Worm (Caenorhabditis elegans) whole organism, L4 larva: ENCODE results near the gene ZK1067.4.

ENCODE experiments used
- F44E2.7 ChIP-seq: fragments of 200-800 bp; sonication (Bioruptor generic); IDR thresholded peaks from 2 replicates; pipeline ENCODE4 v2.1.2; 2022; ENCODE audit warnings: missing genetic modification characterization, missing compliant biosample characterization
- F49E8.2 ChIP-seq: sonication (generic microtip); optimal IDR thresholded peaks from 2 replicates; lab custom pipeline; 2016; ENCODE audit warnings: missing compliant biosample characterization, mild to moderate bottlenecking, missing genetic modification characterization, borderline replicate concordance
- R02D3.7 ChIP-seq: fragments of 150-350 bp; sonication (generic microtip); optimal IDR thresholded peaks from 3 replicates; lab custom pipeline; 2014; ENCODE audit warnings: missing biosample characterization, missing genetic modification characterization
- Y48G9A.11 ChIP-seq: fragments of 200-800 bp; sonication (Bioruptor generic); IDR thresholded peaks from 2 replicates; pipeline ENCODE4 v1.3.6; 2022; ENCODE audit warnings: missing genetic modification reagents, missing genetic modification characterization, missing compliant biosample characterization
- Y5F2A.4 ChIP-seq: fragments of 200-800 bp; sonication (Bioruptor generic); optimal IDR thresholded peaks from 2 replicates; lab custom pipeline; 2018; ENCODE audit warnings: mild to moderate bottlenecking, missing genetic modification characterization, missing compliant biosample characterization
- ZK337.2 ChIP-seq: fragments of 200-800 bp; sonication (Bioruptor generic); IDR thresholded peaks from 2 replicates; pipeline ENCODE4 v1.3.6; 2022; ENCODE audit warnings: missing genetic modification reagents, missing genetic modification characterization, missing compliant biosample characterization
- aha-1 ChIP-seq: fragments of 150-350 bp; peaks from one replicate; lab custom pipeline; 2014; ENCODE audit warnings: missing biosample characterization, missing genetic modification characterization
- ama-1 ChIP-seq: fragments of 150-350 bp; optimal IDR thresholded peaks from 2 replicates; lab custom pipeline; 2014; ENCODE audit warnings: inconsistent platforms, mixed read lengths
- cey-2 ChIP-seq: sonication (generic microtip); optimal IDR thresholded peaks from 3 replicates; lab custom pipeline; 2017; ENCODE audit warnings: missing genetic modification characterization, mild to moderate bottlenecking, missing compliant biosample characterization, antibody characterized with exemption, borderline replicate concordance; ENCODE audit not compliant: insufficient read depth
- dmd-6 ChIP-seq: fragments of 200-800 bp; sonication (Bioruptor generic); IDR thresholded peaks from 2 replicates; pipeline ENCODE4 v1.3.6; 2022; ENCODE audit warnings: missing genetic modification reagents, missing genetic modification characterization, missing compliant biosample characterization
- dmd-8 ChIP-seq: fragments of 200-800 bp; sonication (Bioruptor generic); IDR thresholded peaks from 2 replicates; pipeline ENCODE4 v1.3.6; 2022; ENCODE audit warnings: missing genetic modification characterization, missing compliant biosample characterization
- duxl-1 ChIP-seq: sonication (generic microtip); optimal IDR thresholded peaks from 2 replicates; lab custom pipeline; 2016; ENCODE audit warnings: mild to moderate bottlenecking, missing genetic modification characterization, moderate library complexity, missing compliant biosample characterization; ENCODE audit not compliant: poor library complexity
- egl-27 ChIP-seq: sonication (generic microtip); optimal IDR thresholded peaks from 3 replicates; lab custom pipeline; 2017; ENCODE audit warnings: missing biosample characterization, missing genetic modification reagents, missing genetic modification characterization
- egl-43 ChIP-seq: fragments of 200-800 bp; sonication (Bioruptor generic); IDR thresholded peaks from 2 replicates; pipeline ENCODE4 v1.3.6; 2022; ENCODE audit warnings: missing genetic modification reagents, missing genetic modification characterization, missing compliant biosample characterization
- fos-1 ChIP-seq: fragments of 150-350 bp; optimal IDR thresholded peaks from 2 replicates; lab custom pipeline; 2014; ENCODE audit warnings: missing biosample characterization, missing genetic modification characterization
- hif-1 ChIP-seq, 2 experiments: sonication (generic microtip); optimal IDR thresholded peaks; 2 replicates each; lab custom pipeline; 2016 to 2017; ENCODE audit warnings: missing compliant biosample characterization in 2 of 2, missing genetic modification characterization in 2 of 2, missing genetic modification reagents in 2 of 2, missing genotype in 2 of 2, mild to moderate bottlenecking in 1 of 2
- lim-7 ChIP-seq: fragments of 200-800 bp; sonication (Bioruptor generic); IDR thresholded peaks from 2 replicates; pipeline ENCODE4 v1.3.6; 2022; ENCODE audit warnings: missing genetic modification characterization, missing compliant biosample characterization
- lin-1 ChIP-seq: fragments of 200-800 bp; sonication (Bioruptor generic); IDR thresholded peaks from 2 replicates; pipeline ENCODE4 v1.3.6; 2022; ENCODE audit warnings: missing genetic modification reagents, missing genetic modification characterization, missing compliant biosample characterization
- lin-13 ChIP-seq: fragments of 150-350 bp; optimal IDR thresholded peaks from 2 replicates; lab custom pipeline; 2014; ENCODE audit warnings: missing biosample characterization, missing genetic modification reagents, missing genetic modification characterization
- lin-38 ChIP-seq: fragments of 200-800 bp; sonication (Bioruptor generic); IDR thresholded peaks from 2 replicates; pipeline ENCODE4 v1.3.6; 2022; ENCODE audit warnings: missing genetic modification reagents, missing genetic modification characterization, missing compliant biosample characterization
- madf-5 ChIP-seq, 2 experiments: fragments of 200-800 bp; sonication (Bioruptor generic); IDR thresholded peaks; 2 replicates each; pipeline ENCODE4 v1.3.6; 2022; ENCODE audit warnings: missing compliant biosample characterization in 2 of 2, missing genetic modification characterization in 2 of 2
- mdl-1 ChIP-seq, 2 experiments: fragments of 150-350 bp in 1 of 2; sonication (generic microtip) in 1 of 2; optimal IDR thresholded peaks; 2 replicates each; lab custom pipeline; 2014 to 2017; ENCODE audit warnings: missing biosample characterization in 2 of 2, missing genetic modification characterization in 2 of 2
- mdt-29 ChIP-seq: fragments of 200-800 bp; sonication (Bioruptor generic); IDR thresholded peaks from 2 replicates; pipeline ENCODE4 v1.3.6; 2022; ENCODE audit warnings: missing genetic modification reagents, missing genetic modification characterization, missing compliant biosample characterization
- mes-2 ChIP-seq: sonication (generic microtip); optimal IDR thresholded peaks from 2 replicates; lab custom pipeline; 2016; ENCODE audit warnings: missing genotype, mild to moderate bottlenecking, missing genetic modification characterization, missing compliant biosample characterization; ENCODE audit not compliant: poor library complexity, severe bottlenecking
- nhr-102 ChIP-seq: sonication (generic microtip); optimal IDR thresholded peaks from 2 replicates; lab custom pipeline; 2016; ENCODE audit warnings: mild to moderate bottlenecking, missing genetic modification characterization, moderate library complexity, missing compliant biosample characterization
- nhr-42 ChIP-seq: fragments of 200-800 bp; sonication (Bioruptor generic); IDR thresholded peaks from 2 replicates; pipeline ENCODE4 v1.3.6; 2022; ENCODE audit warnings: missing genetic modification characterization, missing compliant biosample characterization
- nhr-48 ChIP-seq: sonication (generic microtip); optimal IDR thresholded peaks from 2 replicates; lab custom pipeline; 2016; ENCODE audit warnings: mild to moderate bottlenecking, missing genetic modification characterization, missing compliant biosample characterization
- nhr-6 ChIP-seq: fragments of 150-350 bp; optimal IDR thresholded peaks from 2 replicates; lab custom pipeline; 2014; ENCODE audit warnings: missing biosample characterization, missing genetic modification characterization
- nhr-77 ChIP-seq: fragments of 150-350 bp; optimal IDR thresholded peaks from 2 replicates; lab custom pipeline; 2014; ENCODE audit warnings: missing biosample characterization, missing genetic modification characterization
- php-3 ChIP-seq: fragments of 200-800 bp; sonication (Bioruptor generic); IDR thresholded peaks from 2 replicates; pipeline ENCODE4 v1.3.6; 2022; ENCODE audit warnings: missing genetic modification reagents, missing genetic modification characterization, missing compliant biosample characterization
- pqm-1 ChIP-seq: sonication (generic microtip); optimal IDR thresholded peaks from 2 replicates; lab custom pipeline; 2017; ENCODE audit warnings: missing biosample characterization, missing genetic modification characterization
- rbr-2 ChIP-seq: sonication (generic microtip); optimal IDR thresholded peaks from 2 replicates; lab custom pipeline; 2016; ENCODE audit warnings: missing genotype, missing genetic modification characterization, missing compliant biosample characterization
- set-16 ChIP-seq: fragments of 200-800 bp; sonication (Bioruptor generic); IDR thresholded peaks from 2 replicates; pipeline ENCODE4 v1.3.6; 2022; ENCODE audit warnings: missing genetic modification reagents, missing genetic modification characterization, missing compliant biosample characterization
- skn-1 ChIP-seq: fragments of 150-350 bp; optimal IDR thresholded peaks from 2 replicates; lab custom pipeline; 2014; ENCODE audit warnings: missing biosample characterization, missing genetic modification characterization
- snpc-1.2 ChIP-seq: fragments of 200-800 bp; sonication (Bioruptor generic); IDR thresholded peaks from 2 replicates; pipeline ENCODE4 v1.3.6; 2022; ENCODE audit warnings: missing genetic modification reagents, missing genetic modification characterization, missing compliant biosample characterization
- tag-97 ChIP-seq: fragments of 200-800 bp; sonication (Bioruptor generic); IDR thresholded peaks from 2 replicates; pipeline ENCODE4 v1.3.6; 2022; ENCODE audit warnings: missing genetic modification characterization, missing compliant biosample characterization
- tra-1 ChIP-seq: fragments of 200-800 bp; sonication (Bioruptor generic); IDR thresholded peaks from 2 replicates; pipeline ENCODE4 v1.3.6; 2022; ENCODE audit warnings: missing genetic modification reagents, missing genetic modification characterization, missing compliant biosample characterization
- unc-130 ChIP-seq: sonication (generic microtip); optimal IDR thresholded peaks from 2 replicates; lab custom pipeline; 2016; ENCODE audit warnings: missing genetic modification reagents, missing genetic modification characterization, missing compliant biosample characterization
- zfp-3 ChIP-seq: fragments of 200-800 bp; sonication (Bioruptor generic); conservative IDR thresholded peaks from 2 replicates; pipeline ENCODE4 v1.3.6; 2022; ENCODE audit warnings: missing genetic modification reagents, missing genetic modification characterization, missing compliant biosample characterization
- ztf-11 ChIP-seq: fragments of 150-350 bp; optimal IDR thresholded peaks from 2 replicates; lab custom pipeline; 2014; ENCODE audit warnings: missing biosample characterization, missing genetic modification characterization
- ztf-7 ChIP-seq: fragments of 150-350 bp; optimal IDR thresholded peaks from 2 replicates; lab custom pipeline; 2014; ENCODE audit warnings: missing biosample characterization, missing genetic modification characterization

ZK1067.4 gene

ce11 chrII:9211684-9212083 lies 1.5 kb downstream of the ZK1067.4 start (continued):
- TF ChIP-seq egl-27 (tag; lab: Kevin White, UChicago) (no peak), rbr-2 (tag; lab: Kevin White, UChicago) (peak; percentile 23), aha-1 (tag; lab: Kevin White, UChicago) (peak; percentile 58), duxl-1 (tag; lab: Kevin White, UChicago) (peak; percentile 78), tra-1 (GFP tag; lab: Robert Waterston, UW) (peak; percentile 59; the same call in 1 of the 2 replicates), Y48G9A.11 (GFP tag; lab: Robert Waterston, UW) (peak; percentile 80), snpc-1.2 (GFP tag; lab: Robert Waterston, UW) (peak; percentile 60), lin-13 (GFP tag; lab: Kevin White, UChicago) (peak; percentile 12), nhr-102 (tag; lab: Kevin White, UChicago) (peak; percentile 59), lin-1 (peak; percentile 62), zfp-3 (no peak), mes-2 (peak; percentile 82), madf-5 (GFP tag; IDR thresholded peaks at IDR 0.05; lab: Robert Waterston, UW) (0 out of 4 replicates have a peak, but pooled peaks of 1 of the 2 experiments have one; percentile 37), mdt-29 (GFP tag; lab: Robert Waterston, UW) (peak; percentile 43; the same call in 1 of the 2 replicates), egl-43 (GFP tag; lab: Robert Waterston, UW) (peak; percentile 83), unc-130 (GFP tag; lab: Kevin White, UChicago) (peak; percentile 8), hif-1 (tag; optimal IDR thresholded peaks at IDR 0.05; lab: Kevin White, UChicago) (peak in 1 of 2 experiments; percentile 58)

- TF ChIP-seq R02D3.7 (tag; lab: Kevin White, UChicago): no peak
- TF ChIP-seq Y48G9A.11 (GFP tag; lab: Robert Waterston, UW): peak; percentile 69
- peak; percentile 32 for TF ChIP-seq F49E8.2 (tag; lab: Kevin White, UChicago)
- TF ChIP-seq unc-130 (GFP tag; lab: Kevin White, UChicago): peak; percentile 35
- peak; percentile 38; the same call in 1 of the 2 replicates for TF ChIP-seq lin-38 (GFP tag; lab: Robert Waterston, UW)
- TF ChIP-seq php-3: no peak
- no peak for TF ChIP-seq Y5F2A.4 (GFP tag; lab: Kevin White, UChicago)
- TF ChIP-seq skn-1 (tag; lab: Kevin White, UChicago): no peak
Observed at ce11 chrII:9213055-9213708, 3.0 kb downstream of the ZK1067.4 start, which contains the start of gene znfx-1. TSS of gene znfx-1 (plus strand) at chrII:9213658.

- TF ChIP-seq mdt-29 (GFP tag; lab: Robert Waterston, UW) (no peak), aha-1 (tag; lab: Kevin White, UChicago) (no peak), lin-38 (GFP tag; lab: Robert Waterston, UW) (0 out of 2 replicates have a peak, but pooled peaks have one; percentile 4), fos-1 (tag; lab: Kevin White, UChicago) (no peak)
Observed at ce11 chrII:9222969-9223368, 12.8 kb downstream of the ZK1067.4 start, which contains the start of gene ZK1067.3. TSS of gene ZK1067.3 (plus strand) at chrII:9223269.

ce11 chrII:9227134-9227533 lies 17.0 kb downstream of the ZK1067.4 start, which contains the start of gene abu-14:
TSS of gene abu-14 (minus strand) at chrII:9227214.
- TF ChIP-seq dmd-6 (GFP tag; lab: Robert Waterston, UW) (no peak), F44E2.7 (GFP tag; lab: Robert Waterston, UW) (no peak), egl-43 (GFP tag; lab: Robert Waterston, UW) (0 out of 2 replicates have a peak, but pooled peaks have one; percentile 6), ZK337.2 (no peak), cey-2 (tag; lab: Kevin White, UChicago) (no peak), ama-1 (no peak), set-16 (GFP tag; lab: Robert Waterston, UW) (peak; percentile 86)

- no peak for TF ChIP-seq ztf-7 (tag; lab: Kevin White, UChicago)
- peak in 1 of 2 experiments; percentile 46 for TF ChIP-seq mdl-1 (tag; optimal IDR thresholded peaks at IDR 0.05; lab: Kevin White, UChicago)
- peak; percentile 34; the same call in 1 of the 2 replicates for TF ChIP-seq php-3
- peak; percentile 18 for TF ChIP-seq nhr-48 (tag; lab: Kevin White, UChicago)
- no peak for TF ChIP-seq nhr-6 (tag; lab: Kevin White, UChicago)
- peak; percentile 66 for TF ChIP-seq nhr-77 (tag; lab: Kevin White, UChicago)
- TF ChIP-seq F49E8.2 (tag; lab: Kevin White, UChicago): no peak
- no peak for TF ChIP-seq rbr-2 (tag; lab: Kevin White, UChicago)
- TF ChIP-seq nhr-42: no peak
- no peak for TF ChIP-seq tag-97 (GFP tag; lab: Robert Waterston, UW)
- TF ChIP-seq lim-7 (GFP tag; lab: Robert Waterston, UW): no peak
- TF ChIP-seq dmd-8: no peak
- no peak for TF ChIP-seq ztf-11 (tag; lab: Kevin White, UChicago)
- peak; percentile 92 for TF ChIP-seq pqm-1 (tag; lab: Kevin White, UChicago)
Observed at ce11 chrII:9231240-9231639, 21.1 kb downstream of the ZK1067.4 start, which contains the start of gene gst-13. TSS of gene gst-13 (plus strand) at chrII:9231457.
